Fruit fly (Drosophila melanogaster) whole organism, embryonic: ENCODE results near the gene cd.
A peak's percentile ranks its signal among the peaks of the same experiment; 100 is the strongest.

Experiments used
- Aef1 ChIP-seq: fragments of 200-800 bp; sonication (Bioruptor generic); IDR thresholded peaks from 3 replicates; pipeline ENCODE4 v1.3.6; 2022; ENCODE audit warnings: missing biosample characterization, missing genetic modification characterization
- Atf-2 ChIP-seq: fragments of 200-800 bp; sonication (Bioruptor generic); optimal IDR thresholded peaks from 2 replicates; lab custom pipeline; 2016; ENCODE audit warnings: missing biosample characterization, missing genetic modification characterization
- Bdp1 ChIP-seq: fragments of 200-800 bp; sonication (Bioruptor generic); optimal IDR thresholded peaks from 3 replicates; lab custom pipeline; 2016; ENCODE audit warnings: missing biosample characterization, missing genetic modification characterization
- CG10979 ChIP-seq: fragments of 200-800 bp; sonication (Bioruptor generic); optimal IDR thresholded peaks from 2 replicates; lab custom pipeline; 2018; ENCODE audit warnings: missing biosample characterization, mild to moderate bottlenecking, missing genetic modification characterization, moderate library complexity
- CG11247 ChIP-seq: fragments of 200-800 bp; sonication (Bioruptor generic); IDR thresholded peaks from 2 replicates; pipeline ENCODE4 v1.3.6; 2022; ENCODE audit warnings: missing biosample characterization, missing genetic modification characterization
- CG11696 ChIP-seq: fragments of 200-800 bp; sonication (Bioruptor generic); IDR thresholded peaks from 2 replicates; pipeline ENCODE4 v1.3.6; 2022; ENCODE audit warnings: missing biosample characterization, missing genetic modification characterization
- CG12155 ChIP-seq: fragments of 200-800 bp; sonication (Bioruptor generic); optimal IDR thresholded peaks from 3 replicates; lab custom pipeline; 2016; ENCODE audit warnings: missing biosample characterization, missing genetic modification characterization
- CG12659 ChIP-seq: fragments of 200-800 bp; sonication (Bioruptor generic); optimal IDR thresholded peaks from 3 replicates; lab custom pipeline; 2017; ENCODE audit warnings: mild to moderate bottlenecking, missing biosample characterization, missing genetic modification reagents, missing genetic modification characterization
- CG13424 ChIP-seq: fragments of 200-800 bp; sonication (Bioruptor generic); optimal IDR thresholded peaks from 2 replicates; lab custom pipeline; 2019; ENCODE audit warnings: missing biosample characterization, mild to moderate bottlenecking, missing genetic modification characterization, moderate library complexity
- CG15514 ChIP-seq: fragments of 200-800 bp; sonication (Bioruptor generic); optimal IDR thresholded peaks from 3 replicates; lab custom pipeline; 2017; ENCODE audit warnings: missing biosample characterization, missing genetic modification characterization, mild to moderate bottlenecking, moderate library complexity, missing genetic modification reagents
- CG15601 ChIP-seq: fragments of 200-800 bp; sonication (Bioruptor generic); optimal IDR thresholded peaks from 3 replicates; lab custom pipeline; 2019; ENCODE audit warnings: missing biosample characterization, mild to moderate bottlenecking, missing genetic modification characterization, moderate library complexity
- CG16813 ChIP-seq: fragments of 200-800 bp; sonication (Bioruptor generic); IDR thresholded peaks from 3 replicates; pipeline ENCODE4 v1.3.6; 2022; ENCODE audit warnings: missing biosample characterization, missing genetic modification characterization; ENCODE audit not compliant: partially characterized antibody
- CG31388 ChIP-seq: fragments of 200-800 bp; sonication (Bioruptor generic); optimal IDR thresholded peaks from 2 replicates; lab custom pipeline; 2016; ENCODE audit warnings: missing biosample characterization, missing genetic modification characterization
- CG3163 ChIP-seq: fragments of 200-800 bp; sonication (Bioruptor generic); optimal IDR thresholded peaks from 3 replicates; lab custom pipeline; 2016; ENCODE audit warnings: missing biosample characterization, missing genetic modification characterization
- CG34224 ChIP-seq: fragments of 200-800 bp; sonication (Bioruptor generic); IDR thresholded peaks from 3 replicates; pipeline ENCODE4 v1.3.6; 2022; ENCODE audit warnings: missing biosample characterization, missing genetic modification characterization; ENCODE audit not compliant: partially characterized antibody
- CG3726 ChIP-seq: fragments of 200-800 bp; sonication (Bioruptor generic); IDR thresholded peaks from 3 replicates; pipeline ENCODE4, ENCODE4 v1.3.6; 2022; ENCODE audit warnings: missing biosample characterization, missing genetic modification characterization
- CG4282 ChIP-seq: fragments of 200-800 bp; sonication (Bioruptor generic); optimal IDR thresholded peaks from 2 replicates; lab custom pipeline; 2016; ENCODE audit warnings: missing biosample characterization, missing genetic modification characterization
- CG6254 ChIP-seq: fragments of 200-800 bp; sonication (Bioruptor generic); optimal IDR thresholded peaks from 3 replicates; lab custom pipeline; 2017; ENCODE audit warnings: mild to moderate bottlenecking, missing biosample characterization, missing genetic modification reagents, missing genetic modification characterization
- CG6272 ChIP-seq: fragments of 200-800 bp; sonication (Bioruptor generic); IDR thresholded peaks from 2 replicates; pipeline ENCODE4 v1.3.6; 2022; ENCODE audit warnings: missing biosample characterization, missing genetic modification characterization
- CG8089 ChIP-seq: fragments of 200-800 bp; sonication (Bioruptor generic); optimal IDR thresholded peaks from 3 replicates; lab custom pipeline; 2016; ENCODE audit warnings: missing biosample characterization, missing genetic modification characterization
- CG9817 ChIP-seq: fragments of 200-800 bp; sonication (Bioruptor generic); optimal IDR thresholded peaks from 2 replicates; lab custom pipeline; 2018; ENCODE audit warnings: missing biosample characterization, mild to moderate bottlenecking, missing genetic modification characterization, moderate library complexity
- CTCF ChIP-seq: fragments of 200-800 bp; sonication (Bioruptor generic); optimal IDR thresholded peaks from 2 replicates; lab custom pipeline; 2017; ENCODE audit warnings: missing biosample characterization, mild to moderate bottlenecking, missing genetic modification characterization, moderate library complexity
- CkIIα-i1 ChIP-seq: fragments of 200-800 bp; sonication (Bioruptor generic); IDR thresholded peaks from 2 replicates; pipeline ENCODE4 v1.3.6; 2022; ENCODE audit warnings: missing biosample characterization, missing genetic modification characterization
- CoRest ChIP-seq: fragments of 200-800 bp; sonication (Bioruptor generic); optimal IDR thresholded peaks from 3 replicates; lab custom pipeline; 2018; ENCODE audit warnings: missing biosample characterization, mild to moderate bottlenecking, missing genetic modification characterization, moderate library complexity
- Dbx ChIP-seq: fragments of 200-800 bp; sonication (Bioruptor generic); IDR thresholded peaks from 3 replicates; pipeline ENCODE4 v1.3.6; 2022; ENCODE audit warnings: missing biosample characterization, missing genetic modification characterization
- Elba2 ChIP-seq: fragments of 200-800 bp; sonication (Bioruptor generic); optimal IDR thresholded peaks from 3 replicates; lab custom pipeline; 2016; ENCODE audit warnings: missing biosample characterization, missing genetic modification characterization
- Myb ChIP-seq: fragments of 200-800 bp; sonication (Bioruptor generic); optimal IDR thresholded peaks from 2 replicates; lab custom pipeline; 2016; ENCODE audit warnings: missing biosample characterization, missing genetic modification characterization
- Opbp ChIP-seq: fragments of 200-800 bp; sonication (Bioruptor generic); IDR thresholded peaks from 3 replicates; pipeline ENCODE4 v1.3.6; 2022; ENCODE audit warnings: missing biosample characterization, missing genetic modification characterization; ENCODE audit not compliant: partially characterized antibody
- Side ChIP-seq: fragments of 200-800 bp; sonication (Bioruptor generic); optimal IDR thresholded peaks from 2 replicates; lab custom pipeline; 2016; ENCODE audit warnings: missing biosample characterization, missing genetic modification characterization
- Taf1 ChIP-seq: fragments of 200-800 bp; sonication (Bioruptor generic); IDR thresholded peaks from 2 replicates; pipeline ENCODE4 v1.3.6; 2022; ENCODE audit warnings: missing biosample characterization, missing genetic modification characterization
- Trl ChIP-seq, 3 experiments: fragments of >200 bp in 2 of 3; fragments of 200-800 bp in 1 of 3; sonication (Bioruptor generic) in 1 of 3; optimal IDR thresholded peaks; 2 replicates in 1 of 3; 3 replicates in 2 of 3; lab custom pipeline; 2016 to 2017; ENCODE audit warnings: missing biosample characterization in 1 of 3, missing genetic modification characterization in 1 of 3
- Vsx1 ChIP-seq: fragments of 200-800 bp; sonication (Bioruptor generic); optimal IDR thresholded peaks from 2 replicates; lab custom pipeline; 2017; ENCODE audit warnings: missing biosample characterization, mild to moderate bottlenecking, missing genetic modification characterization, missing genetic modification reagents
- YL-1 ChIP-seq: fragments of 200-800 bp; sonication (Bioruptor generic); optimal IDR thresholded peaks from 3 replicates; lab custom pipeline; 2017; ENCODE audit warnings: missing biosample characterization, mild to moderate bottlenecking, missing genetic modification characterization
- ash1 ChIP-seq: fragments of 200-800 bp; sonication (Bioruptor generic); optimal IDR thresholded peaks from 2 replicates; lab custom pipeline; 2018; ENCODE audit warnings: missing biosample characterization, mild to moderate bottlenecking, missing genetic modification characterization
- bab2 ChIP-seq: fragments of 200-800 bp; sonication (Bioruptor generic); optimal IDR thresholded peaks from 2 replicates; lab custom pipeline; 2016; ENCODE audit warnings: missing biosample characterization, missing genetic modification characterization
- btn ChIP-seq: fragments of 200-800 bp; sonication (Bioruptor generic); optimal IDR thresholded peaks from 2 replicates; lab custom pipeline; 2016; ENCODE audit warnings: missing biosample characterization, missing genetic modification characterization
- cg ChIP-seq: fragments of 200-800 bp; sonication (Bioruptor generic); optimal IDR thresholded peaks from 3 replicates; lab custom pipeline; 2019; ENCODE audit warnings: missing biosample characterization, mild to moderate bottlenecking, missing genetic modification characterization, moderate library complexity
- crc ChIP-seq: fragments of 200-800 bp; sonication (Bioruptor generic); optimal IDR thresholded peaks from 2 replicates; lab custom pipeline; 2016; ENCODE audit warnings: missing biosample characterization, missing genetic modification characterization
- croc ChIP-seq: fragments of 200-800 bp; sonication (Bioruptor generic); conservative IDR thresholded peaks from 3 replicates; pipeline ENCODE4 v1.3.6; 2022; ENCODE audit warnings: missing biosample characterization, missing genetic modification characterization
- dmrt11E ChIP-seq: fragments of 200-800 bp; sonication (Bioruptor generic); optimal IDR thresholded peaks from 3 replicates; lab custom pipeline; 2018; ENCODE audit warnings: missing biosample characterization, mild to moderate bottlenecking, missing genetic modification characterization, moderate library complexity
- fd64A ChIP-seq: fragments of 200-800 bp; sonication (Bioruptor generic); optimal IDR thresholded peaks from 3 replicates; lab custom pipeline; 2018; ENCODE audit warnings: missing biosample characterization, mild to moderate bottlenecking, missing genetic modification characterization
- gem ChIP-seq: fragments of 200-800 bp; sonication (Bioruptor generic); optimal IDR thresholded peaks from 2 replicates; lab custom pipeline; 2019; ENCODE audit warnings: missing biosample characterization, mild to moderate bottlenecking, missing genetic modification characterization, moderate library complexity
- kay ChIP-seq: fragments of 200-800 bp; sonication (Bioruptor generic); optimal IDR thresholded peaks from 2 replicates; lab custom pipeline; 2016; ENCODE audit warnings: missing biosample characterization, missing genetic modification characterization
- oc ChIP-seq: fragments of 200-800 bp; sonication (Bioruptor generic); optimal IDR thresholded peaks from 2 replicates; lab custom pipeline; 2018; ENCODE audit warnings: missing biosample characterization, mild to moderate bottlenecking, missing genetic modification characterization, moderate library complexity
- pb ChIP-seq: fragments of 200-800 bp; sonication (Bioruptor generic); optimal IDR thresholded peaks from 3 replicates; lab custom pipeline; 2016; ENCODE audit warnings: missing biosample characterization, missing genetic modification characterization
- peb ChIP-seq: fragments of 200-800 bp; sonication (Bioruptor generic); IDR thresholded peaks from 2 replicates; pipeline ENCODE4 v1.3.6; 2022; ENCODE audit warnings: missing biosample characterization, missing genetic modification characterization
- phol ChIP-seq: fragments of 200-800 bp; sonication (Bioruptor generic); optimal IDR thresholded peaks from 3 replicates; lab custom pipeline; 2018; ENCODE audit warnings: missing biosample characterization, mild to moderate bottlenecking, missing genetic modification characterization, moderate library complexity
- seq ChIP-seq: fragments of 200-800 bp; sonication (Bioruptor generic); IDR thresholded peaks from 2 replicates; pipeline ENCODE4 v1.3.6; 2022; ENCODE audit warnings: missing biosample characterization, missing genetic modification characterization
- sr ChIP-seq: fragments of 200-800 bp; sonication (Bioruptor generic); IDR thresholded peaks from 3 replicates; pipeline ENCODE4 v1.3.6; 2022; ENCODE audit warnings: missing biosample characterization, missing genetic modification characterization
- vnd ChIP-seq: fragments of 200-800 bp; sonication (Bioruptor generic); IDR thresholded peaks from 3 replicates; pipeline ENCODE4 v1.3.6; 2022; ENCODE audit warnings: missing biosample characterization, missing genetic modification characterization; ENCODE audit not compliant: partially characterized antibody
- z ChIP-seq: fragments of 200-800 bp; sonication (Bioruptor generic); IDR thresholded peaks from 3 replicates; pipeline ENCODE4 v1.3.6; 2022; ENCODE audit warnings: missing biosample characterization, missing genetic modification characterization

The cd gene

dm6 chr3R:22690311-22690710 lies 4.4 kb upstream of the cd start, which contains the start of the genes wfs1 and Nup133 (continued):
- peak; percentile 93 for TF ChIP-seq CG13424 (tag; lab: Kevin White, UChicago)
- TF ChIP-seq Bdp1 (GFP tag; lab: Kevin White, UChicago): no peak
- no peak for TF ChIP-seq CTCF (GFP tag; lab: Kevin White, UChicago)
- TF ChIP-seq CG11247: 0 out of 2 replicates have a peak, but pooled peaks have one; percentile 46
- no peak for TF ChIP-seq CG11696 (GFP tag; lab: Robert Waterston, UW)
- TF ChIP-seq peb (GFP tag; lab: Robert Waterston, UW): no peak
- no peak for TF ChIP-seq CG4282 (GFP tag; lab: Kevin White, UChicago)
- TF ChIP-seq CG31388: peak; percentile 40
- peak; percentile 59 for TF ChIP-seq CG12155
- TF ChIP-seq Aef1 (GFP tag; lab: Robert Waterston, UW): no peak; the same call in 2 of the 3 replicates
- TF ChIP-seq Side: no peak
- peak; percentile 83 for TF ChIP-seq CG10979 (tag; lab: Kevin White, UChicago)
- TF ChIP-seq CG8089 (GFP tag; lab: Kevin White, UChicago): no peak
- TF ChIP-seq ash1 (GFP tag; lab: Kevin White, UChicago): no peak
- TF ChIP-seq kay: peak; percentile 55
- TF ChIP-seq Opbp: peak; percentile 67; the same call in 2 of the 3 replicates
- peak; percentile 87 for TF ChIP-seq dmrt11E (tag; lab: Kevin White, UChicago)
- TF ChIP-seq CoRest (tag; lab: Kevin White, UChicago): peak; percentile 91
- peak; percentile 91 for TF ChIP-seq CG34224 (GFP tag; lab: Robert Waterston, UW)
- peak; percentile 81; the same call in 2 of the 3 replicates for TF ChIP-seq vnd (GFP tag; lab: Robert Waterston, UW)
- TF ChIP-seq CG3726 (GFP tag; lab: Robert Waterston, UW): no peak
- no peak for TF ChIP-seq Trl (optimal IDR thresholded peaks at IDR 0.05; lab: Kevin White, UChicago)
- no peak for TF ChIP-seq Trl (GFP tag; optimal IDR thresholded peaks at IDR 0.05; lab: Kevin White, UChicago)
- peak; percentile 18 for TF ChIP-seq cg (GFP tag; lab: Kevin White, UChicago)
- TF ChIP-seq Taf1 (GFP tag; lab: Robert Waterston, UW): no peak
- no peak for TF ChIP-seq crc (GFP tag; lab: Kevin White, UChicago)
- peak; percentile 87 for TF ChIP-seq CG16813 (GFP tag; lab: Robert Waterston, UW)
- peak; percentile 18 for TF ChIP-seq Myb (GFP tag; lab: Kevin White, UChicago)
- peak; percentile 13; the same call in 1 of the 3 replicates for TF ChIP-seq croc (GFP tag; lab: Robert Waterston, UW)
- peak; percentile 86 for TF ChIP-seq CG15601
- no peak for TF ChIP-seq pb (GFP tag; lab: Kevin White, UChicago)
- peak; percentile 94 for TF ChIP-seq gem (tag; lab: Kevin White, UChicago)
- peak; percentile 76 for TF ChIP-seq Dbx (GFP tag; lab: Robert Waterston, UW)
- TF ChIP-seq CG9817: peak; percentile 76
- TF ChIP-seq btn (GFP tag; lab: Kevin White, UChicago): no peak
- TF ChIP-seq sr (GFP tag; lab: Robert Waterston, UW): no peak
- peak; percentile 45; the same call in 1 of the 2 replicates for TF ChIP-seq CG6272 (GFP tag; lab: Robert Waterston, UW)
- no peak for TF ChIP-seq seq (GFP tag; lab: Robert Waterston, UW)
- TF ChIP-seq CkIIα-i1 (GFP tag; lab: Robert Waterston, UW): no peak
- peak; percentile 87 for TF ChIP-seq phol (tag; lab: Kevin White, UChicago)
- no peak for TF ChIP-seq z (GFP tag; lab: Robert Waterston, UW)
- TF ChIP-seq YL-1 (GFP tag; lab: Kevin White, UChicago): peak; percentile 56
- TF ChIP-seq CG12659 (GFP tag; lab: Kevin White, UChicago): peak; percentile 82
- TF ChIP-seq bab2: peak; percentile 24
- TF ChIP-seq CG6254 (GFP tag; lab: Kevin White, UChicago): no peak
- TF ChIP-seq CG15514 (GFP tag; lab: Kevin White, UChicago): peak; percentile 60
- no peak for TF ChIP-seq oc (tag; lab: Kevin White, UChicago)
- TF ChIP-seq Vsx1 (GFP tag; lab: Kevin White, UChicago): no peak
- no peak for TF ChIP-seq CG3163 (GFP tag; lab: Kevin White, UChicago)
- no peak for TF ChIP-seq fd64A (GFP tag; lab: Kevin White, UChicago)
- TF ChIP-seq Elba2 (GFP tag; lab: Kevin White, UChicago): peak; percentile 12
- TF ChIP-seq Atf-2: no peak
